Fruit fly (Drosophila melanogaster): Measurements from ENCODE around the gene CG4098.

The CG4098 gene

dm6 chr3L:16610201-16610600 lies 1.1 kb upstream of the CG4098 start, which contains the start of gene Prosbeta6 (continued):
- TF ChIP-seq gem (tag; optimal IDR thresholded peaks at IDR 0.05), result no peak
- no peak for TF ChIP-seq Med (GFP tag)
- no peak for TF ChIP-seq ken (GFP tag; IDR thresholded peaks at IDR 0.05)
- no peak for TF ChIP-seq Dip2 (GFP tag; IDR thresholded peaks at IDR 0.05)
- TF ChIP-seq CG2712 (tag; optimal IDR thresholded peaks at IDR 0.05), result peak; percentile 18
- TF ChIP-seq CG6683 (GFP tag; optimal IDR thresholded peaks at IDR 0.05), result no peak
- no peak for TF ChIP-seq pfk (GFP tag; optimal IDR thresholded peaks at IDR 0.05)
- no peak for TF ChIP-seq kni (GFP tag; optimal IDR thresholded peaks at IDR 0.05)
- no peak for TF ChIP-seq pita (GFP tag; optimal IDR thresholded peaks at IDR 0.05)
- no peak for TF ChIP-seq onecut (GFP tag; IDR thresholded peaks at IDR 0.05)
- TF ChIP-seq insv (GFP tag; optimal IDR thresholded peaks at IDR 0.05), result no peak
- TF ChIP-seq ranshi (GFP tag; IDR thresholded peaks at IDR 0.05), result no peak
- TF ChIP-seq TFAM (GFP tag; optimal IDR thresholded peaks at IDR 0.05), result no peak
- no peak for TF ChIP-seq Sox102F (GFP tag; optimal IDR thresholded peaks at IDR 0.05)
- no peak for TF ChIP-seq CG13894 (tag; optimal IDR thresholded peaks at IDR 0.05)
- no peak for TF ChIP-seq Rfx (GFP tag; IDR thresholded peaks at IDR 0.05)
- no peak for TF ChIP-seq btn (GFP tag; optimal IDR thresholded peaks at IDR 0.05)
- 0 out of 2 replicates have a peak, but pooled peaks have one; percentile 12 for TF ChIP-seq CG2129 (GFP tag; IDR thresholded peaks at IDR 0.05; ENCODE audit: partially characterized antibody)
- no peak for TF ChIP-seq Meics (GFP tag; optimal IDR thresholded peaks at IDR 0.05)
- TF ChIP-seq NC2α (GFP tag; optimal IDR thresholded peaks at IDR 0.05), result no peak
- no peak for TF ChIP-seq Side (GFP tag; optimal IDR thresholded peaks at IDR 0.05)
- no peak for TF ChIP-seq Elba2 (GFP tag; optimal IDR thresholded peaks at IDR 0.05)
- no peak for TF ChIP-seq pnt (GFP tag; optimal IDR thresholded peaks at IDR 0.05)
- no peak for TF ChIP-seq CrebB (tag; optimal IDR thresholded peaks at IDR 0.05)
- no peak for TF ChIP-seq Poxn (GFP tag; IDR thresholded peaks at IDR 0.05)
- no peak for TF ChIP-seq Xrp1 (GFP tag; IDR thresholded peaks at IDR 0.05)
- no peak for TF ChIP-seq CG7745 (tag; optimal IDR thresholded peaks at IDR 0.05)
- no peak for TF ChIP-seq inv (GFP tag; IDR thresholded peaks at IDR 0.05; ENCODE audit: partially characterized antibody)
- TF ChIP-seq CG10431 (GFP tag; optimal IDR thresholded peaks at IDR 0.05), result no peak
- peak; percentile 22 for TF ChIP-seq CG10267 (tag; optimal IDR thresholded peaks at IDR 0.05)
- TF ChIP-seq hth (optimal IDR thresholded peaks at IDR 0.05), result no peak
- no peak for TF ChIP-seq CG4854 (GFP tag; optimal IDR thresholded peaks at IDR 0.05)
- peak; percentile 53; the same call in 1 of the 3 replicates for TF ChIP-seq Doc3 (GFP tag; IDR thresholded peaks at IDR 0.05; ENCODE audit: partially characterized antibody)
- no peak for TF ChIP-seq Trl (optimal IDR thresholded peaks at IDR 0.05)
- no peak for TF ChIP-seq Trl (GFP tag; optimal IDR thresholded peaks at IDR 0.05)
- no peak for TF ChIP-seq bcd (GFP tag; optimal IDR thresholded peaks at IDR 0.05)
- no peak for TF ChIP-seq CG2678 (tag; optimal IDR thresholded peaks at IDR 0.05)
- no peak for TF ChIP-seq NfI (GFP tag; optimal IDR thresholded peaks at IDR 0.05)
- peak; percentile 56 for TF ChIP-seq Bgb (GFP tag; IDR thresholded peaks at IDR 0.05; ENCODE audit: partially characterized antibody)
- peak; percentile 49; the same call in 2 of the 3 replicates for TF ChIP-seq row (GFP tag; IDR thresholded peaks at IDR 0.05)
- no peak for TF ChIP-seq Gsc (GFP tag; IDR thresholded peaks at IDR 0.05)
- TF ChIP-seq unpg (GFP tag; optimal IDR thresholded peaks at IDR 0.05), result no peak
- no peak for TF ChIP-seq yki (optimal IDR thresholded peaks at IDR 0.05)
- TF ChIP-seq CG10654 (GFP tag; optimal IDR thresholded peaks at IDR 0.05), result no peak
- TF ChIP-seq pzg (GFP tag; optimal IDR thresholded peaks at IDR 0.05), result peak; percentile 66
- TF ChIP-seq CG1832 (GFP tag; optimal IDR thresholded peaks at IDR 0.05), result no peak
- peak; percentile 45; the same call in 1 of the 2 replicates for TF ChIP-seq bbx (GFP tag; IDR thresholded peaks at IDR 0.05; ENCODE audit: partially characterized antibody)
- TF ChIP-seq CG2116 (GFP tag; optimal IDR thresholded peaks at IDR 0.05), result peak; percentile 16
- peak; percentile 14 for TF ChIP-seq CG30020 (tag; optimal IDR thresholded peaks at IDR 0.05)
- no peak for TF ChIP-seq ap (GFP tag; IDR thresholded peaks at IDR 0.05)
